Fruit fly (Drosophila melanogaster): ENCODE measurements around the gene x16.

The x16 gene

DNA sequence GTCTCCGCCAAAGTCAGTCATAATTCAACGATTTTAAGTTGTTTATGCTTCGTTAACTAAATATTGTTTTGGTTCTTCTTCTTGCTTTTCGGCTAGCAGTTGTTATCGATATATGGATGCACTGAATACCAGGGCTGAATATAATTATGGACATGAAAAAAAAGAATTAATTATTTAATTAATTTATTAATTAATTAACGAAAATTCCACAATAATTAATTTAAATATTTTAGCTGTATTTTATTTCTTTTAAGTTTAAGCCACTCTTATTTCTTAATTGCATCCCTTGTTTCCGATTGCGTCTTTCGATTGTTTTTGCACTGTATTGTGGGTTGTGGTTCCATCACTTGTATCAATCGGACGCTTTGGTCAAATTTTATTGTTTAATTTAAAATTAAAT lies 30.1 kb upstream of the x16 start, which contains the start of the genes Gas41 and SA1 (continued):
- TF ChIP-seq jigr1 (GFP tag; IDR thresholded peaks at IDR 0.05): peak; percentile 28; the same call in 1 of the 3 replicates
- no peak for TF ChIP-seq Nf-YB (GFP tag; optimal IDR thresholded peaks at IDR 0.05)
- peak; percentile 76 for TF ChIP-seq CoRest (tag; optimal IDR thresholded peaks at IDR 0.05)
- no peak for TF ChIP-seq oc (tag; optimal IDR thresholded peaks at IDR 0.05)
- peak; percentile 69 for TF ChIP-seq hb (GFP tag; IDR thresholded peaks at IDR 0.05; ENCODE audit: partially characterized antibody)
- TF ChIP-seq zen (tag; optimal IDR thresholded peaks at IDR 0.05): peak; percentile 95
- peak; percentile 83 for TF ChIP-seq CG18764 (GFP tag; optimal IDR thresholded peaks at IDR 0.05)
- no peak for TF ChIP-seq Hsf (GFP tag; optimal IDR thresholded peaks at IDR 0.05)
- TF ChIP-seq HLHmδ (GFP tag; optimal IDR thresholded peaks at IDR 0.05): no peak
- TF ChIP-seq CG12391 (tag; optimal IDR thresholded peaks at IDR 0.05): peak; percentile 98
- no peak for TF ChIP-seq sd (tag; optimal IDR thresholded peaks at IDR 0.05)
- peak; percentile 94 for TF ChIP-seq Xrp1 (GFP tag; IDR thresholded peaks at IDR 0.05)
- peak; percentile 57 for TF ChIP-seq NC2β (GFP tag; optimal IDR thresholded peaks at IDR 0.05)
- TF ChIP-seq NFAT (GFP tag; IDR thresholded peaks at IDR 0.05): peak; percentile 88
- TF ChIP-seq CG34224 (GFP tag; IDR thresholded peaks at IDR 0.05; ENCODE audit: partially characterized antibody): peak; percentile 78
- peak; percentile 18 for TF ChIP-seq Antp (GFP tag; optimal IDR thresholded peaks at IDR 0.05)
- TF ChIP-seq YL-1 (GFP tag; optimal IDR thresholded peaks at IDR 0.05): peak; percentile 69
- peak; percentile 72 for TF ChIP-seq CHES-1-like (GFP tag; optimal IDR thresholded peaks at IDR 0.05)
- TF ChIP-seq nerfin-1 (tag; optimal IDR thresholded peaks at IDR 0.05): peak; percentile 85
- TF ChIP-seq CG11695 (GFP tag; IDR thresholded peaks at IDR 0.05): peak; percentile 50; the same call in 2 of the 3 replicates
- TF ChIP-seq Poxn (GFP tag; IDR thresholded peaks at IDR 0.05): no peak
- TF ChIP-seq CG17612 (GFP tag; IDR thresholded peaks at IDR 0.05): peak; percentile 65
- no peak; the same call in 1 of the 3 replicates for TF ChIP-seq H15 (GFP tag; IDR thresholded peaks at IDR 0.05)
- TF ChIP-seq CG30020 (tag; optimal IDR thresholded peaks at IDR 0.05): peak; percentile 81
- no peak for TF ChIP-seq CG15269 (tag; optimal IDR thresholded peaks at IDR 0.05)
- TF ChIP-seq phol (tag; optimal IDR thresholded peaks at IDR 0.05): peak; percentile 94
- TF ChIP-seq CG1602 (GFP tag; optimal IDR thresholded peaks at IDR 0.05): peak; percentile 92
- peak; percentile 63 for TF ChIP-seq gsb (GFP tag; IDR thresholded peaks at IDR 0.05)
- no peak for TF ChIP-seq da (GFP tag; optimal IDR thresholded peaks at IDR 0.05)
- TF ChIP-seq Drgx (GFP tag; IDR thresholded peaks at IDR 0.05): peak; percentile 86
- TF ChIP-seq CG14667 (GFP tag; IDR thresholded peaks at IDR 0.05): peak; percentile 90
- TF ChIP-seq CG1233 (GFP tag; optimal IDR thresholded peaks at IDR 0.05): peak; percentile 81
- TF ChIP-seq bbx (GFP tag; IDR thresholded peaks at IDR 0.05; ENCODE audit: partially characterized antibody): peak; percentile 62; the same call in 1 of the 2 replicates
- no peak for TF ChIP-seq eyg (GFP tag; optimal IDR thresholded peaks at IDR 0.05)
- TF ChIP-seq CG9797 (GFP tag; optimal IDR thresholded peaks at IDR 0.05): peak; percentile 30
- peak; percentile 91 for TF ChIP-seq CG18599 (GFP tag; optimal IDR thresholded peaks at IDR 0.05)
- TF ChIP-seq Fer2 (tag; optimal IDR thresholded peaks at IDR 0.05): peak; percentile 90
- peak; percentile 11 for TF ChIP-seq dm (GFP tag; optimal IDR thresholded peaks at IDR 0.05)
- TF ChIP-seq Doc3 (GFP tag; IDR thresholded peaks at IDR 0.05; ENCODE audit: partially characterized antibody): peak; percentile 59; the same call in 1 of the 3 replicates
- peak; percentile 74 for TF ChIP-seq HHEX (GFP tag; optimal IDR thresholded peaks at IDR 0.05)

- no peak for TF ChIP-seq Stat92E (GFP tag; optimal IDR thresholded peaks at IDR 0.05)
- peak; percentile 3 for TF ChIP-seq Sry-δ (GFP tag; optimal IDR thresholded peaks at IDR 0.05)
- peak; percentile 37 for TF ChIP-seq CG2712 (tag; optimal IDR thresholded peaks at IDR 0.05)
- TF ChIP-seq hbn (GFP tag; IDR thresholded peaks at IDR 0.05; ENCODE audit: partially characterized antibody): 0 out of 2 replicates have a peak, but pooled peaks have one; percentile 23
- peak; percentile 32 for TF ChIP-seq CG12391 (tag; optimal IDR thresholded peaks at IDR 0.05)
- peak; percentile 48 for TF ChIP-seq BEAF-32 (GFP tag; optimal IDR thresholded peaks at IDR 0.05)
- TF ChIP-seq CG12236 (GFP tag; optimal IDR thresholded peaks at IDR 0.05): peak; percentile 6
- no peak for TF ChIP-seq Ptx1 (GFP tag; IDR thresholded peaks at IDR 0.05)
- peak; percentile 59 for TF ChIP-seq Bgb (GFP tag; IDR thresholded peaks at IDR 0.05; ENCODE audit: partially characterized antibody)
- TF ChIP-seq CG10366 (GFP tag; IDR thresholded peaks at IDR 0.05): 0 out of 2 replicates have a peak, but pooled peaks have one; percentile 17
- TF ChIP-seq row (GFP tag; IDR thresholded peaks at IDR 0.05): peak; percentile 88
- TF ChIP-seq nerfin-1 (tag; optimal IDR thresholded peaks at IDR 0.05): peak; percentile 19
- TF ChIP-seq Dp (GFP tag; optimal IDR thresholded peaks at IDR 0.05): peak; percentile 23
Measured at dm6 chr2L:6948540-6948942, 28.5 kb upstream of the x16 start, which contains the start of gene ihog. Gene ihog (minus strand): TSS chr2L:6948808.

Measured in whole organism, embryonic.